Fruit fly (Drosophila melanogaster) whole organism: Measurements from ENCODE around the gene CG15390.

Source experiments
- CG8478 ChIP-seq: fragments of >200 bp; optimal IDR thresholded peaks from 2 replicates; lab custom pipeline; 2018; ENCODE audit warnings: inconsistent platforms
- Dll ChIP-seq: fragments of >200 bp; optimal IDR thresholded peaks from 2 replicates; lab custom pipeline; 2017
- EcR ChIP-seq, 2 experiments: fragments of >200 bp; optimal IDR thresholded peaks; 2 replicates each; lab custom pipeline; 2017; ENCODE audit warnings: missing biosample characterization in 2 of 2, missing genetic modification characterization in 2 of 2, missing genetic modification reagents in 2 of 2
- pan ChIP-seq: fragments of >200 bp; optimal IDR thresholded peaks from 2 replicates; lab custom pipeline; 2017
- psq ChIP-seq: fragments of >200 bp; optimal IDR thresholded peaks from 2 replicates; lab custom pipeline; 2017

dm6 chr2L:2416620-2417019 lies 42.1 kb downstream of the CG15390 start, which contains the start of gene CG31948:
- TF ChIP-seq psq (lab: Kevin White, UChicago): no peak
- no peak for TF ChIP-seq CG8478 (lab: Kevin White, UChicago)
- TF ChIP-seq pan: no peak
- no peak for TF ChIP-seq Dll (lab: Kevin White, UChicago)
- TF ChIP-seq EcR (GFP tag; optimal IDR thresholded peaks at IDR 0.05; lab: Kevin White, UChicago): no peak
